Worm (Caenorhabditis elegans) whole organism, L1 larva: ENCODE results near the gene sqv-6.
A peak's percentile ranks its signal among the peaks of the same experiment; 100 is the strongest.

Experiments used
- C34B4.2 ChIP-seq: sonication (generic microtip); optimal IDR thresholded peaks from 2 replicates; lab custom pipeline; 2017; ENCODE audit warnings: mild to moderate bottlenecking, missing genetic modification characterization, missing compliant biosample characterization
- aha-1 ChIP-seq: fragments of 150-350 bp; optimal IDR thresholded peaks from 2 replicates; lab custom pipeline; 2014; ENCODE audit warnings: missing biosample characterization, missing genetic modification characterization
- alr-1 ChIP-seq: fragments of 200-800 bp; sonication (Bioruptor generic); optimal IDR thresholded peaks from 2 replicates; lab custom pipeline; 2018; ENCODE audit warnings: borderline replicate concordance, mild to moderate bottlenecking, missing genetic modification characterization, missing compliant biosample characterization
- ama-1 ChIP-seq: fragments of 150-350 bp; optimal IDR thresholded peaks from 2 replicates; lab custom pipeline; 2014
- ceh-63 ChIP-seq: fragments of 200-800 bp; sonication (Bioruptor generic); optimal IDR thresholded peaks from 2 replicates; lab custom pipeline; 2018; ENCODE audit warnings: mild to moderate bottlenecking, missing genetic modification characterization, missing compliant biosample characterization
- ceh-82 ChIP-seq, 3 experiments: fragments of 150-350 bp in 1 of 3; sonication (generic microtip) in 2 of 3; optimal IDR thresholded peaks; 2 replicates each; lab custom pipeline; 2014 to 2017; ENCODE audit warnings: missing biosample characterization in 3 of 3, missing genetic modification characterization in 3 of 3
- ceh-90 ChIP-seq: sonication (generic microtip); optimal IDR thresholded peaks from 2 replicates; lab custom pipeline; 2016; ENCODE audit warnings: missing genetic modification characterization, missing compliant biosample characterization
- ces-1 ChIP-seq: fragments of 150-350 bp; optimal IDR thresholded peaks from 2 replicates; lab custom pipeline; 2014; ENCODE audit warnings: missing biosample characterization, missing genetic modification reagents, missing genetic modification characterization
- dpl-1 ChIP-seq, 3 experiments: fragments of 150-350 bp in 2 of 3; sonication (generic microtip) in 1 of 3; optimal IDR thresholded peaks; 2 replicates each; lab custom pipeline; 2014 to 2017; ENCODE audit warnings: missing biosample characterization in 3 of 3, missing genetic modification characterization in 3 of 3, missing genetic modification reagents in 3 of 3
- dsc-1 ChIP-seq: sonication (generic microtip); optimal IDR thresholded peaks from 2 replicates; lab custom pipeline; 2016; ENCODE audit warnings: mild to moderate bottlenecking, missing genetic modification characterization, missing compliant biosample characterization
- efl-1 ChIP-seq, 4 experiments: fragments of 150-350 bp; optimal IDR thresholded peaks in 3 of 4; peaks in 1 of 4; 1 replicate in 1 of 4; 2 replicates in 3 of 4; lab custom pipeline; 2014; ENCODE audit warnings: missing biosample characterization in 2 of 4, missing genetic modification characterization in 2 of 4, missing genetic modification reagents in 2 of 4
- efl-3 ChIP-seq: fragments of 200-800 bp; sonication (Bioruptor generic); optimal IDR thresholded peaks from 2 replicates; lab custom pipeline; 2018; ENCODE audit warnings: mild to moderate bottlenecking, missing genetic modification characterization, missing compliant biosample characterization
- egl-13 ChIP-seq: sonication (generic microtip); optimal IDR thresholded peaks from 2 replicates; lab custom pipeline; 2016; ENCODE audit warnings: missing genotype, missing genetic modification reagents, missing genetic modification characterization, missing compliant biosample characterization
- egl-27 ChIP-seq, 2 experiments: fragments of 150-350 bp in 1 of 2; sonication (generic microtip); optimal IDR thresholded peaks; 3 replicates each; lab custom pipeline; 2017 to 2018; ENCODE audit warnings: missing biosample characterization in 2 of 2, missing genetic modification characterization in 2 of 2, missing genetic modification reagents in 2 of 2
- elt-2 ChIP-seq: sonication (generic microtip); optimal IDR thresholded peaks from 2 replicates; lab custom pipeline; 2016; ENCODE audit warnings: missing genetic modification characterization, mild to moderate bottlenecking, inconsistent platforms, missing compliant biosample characterization, missing genetic modification reagents
- elt-3 ChIP-seq, 6 experiments: fragments of 150-350 bp in 1 of 6; sonication (generic microtip); optimal IDR thresholded peaks; 2 replicates each; lab custom pipeline; 2017 to 2018; ENCODE audit warnings: missing biosample characterization in 6 of 6, missing genetic modification characterization in 6 of 6, inconsistent platforms in 1 of 6
- ets-5 ChIP-seq: fragments of 200-800 bp; sonication (Bioruptor generic); IDR thresholded peaks from 2 replicates; pipeline ENCODE4 v1.3.6; 2022; ENCODE audit warnings: missing genetic modification characterization, missing compliant biosample characterization
- fkh-4 ChIP-seq: sonication (generic microtip); optimal IDR thresholded peaks from 2 replicates; lab custom pipeline; 2016; ENCODE audit warnings: missing compliant biosample characterization, missing genetic modification characterization, borderline replicate concordance
- fkh-8 ChIP-seq: sonication (generic microtip); optimal IDR thresholded peaks from 2 replicates; lab custom pipeline; 2016; ENCODE audit warnings: mild to moderate bottlenecking, missing genetic modification characterization, missing compliant biosample characterization
- hlh-4 ChIP-seq: sonication (generic microtip); optimal IDR thresholded peaks from 2 replicates; lab custom pipeline; 2016; ENCODE audit warnings: mild to moderate bottlenecking, missing genetic modification characterization, missing compliant biosample characterization
- isw-1 ChIP-seq: fragments of 200-800 bp; sonication (Bioruptor generic); IDR thresholded peaks from 2 replicates; pipeline ENCODE4 v1.3.6; 2022; ENCODE audit warnings: missing genetic modification characterization, missing compliant biosample characterization
- lin-14 ChIP-seq: fragments of 200-800 bp; sonication (Bioruptor generic); optimal IDR thresholded peaks from 2 replicates; lab custom pipeline; 2018; ENCODE audit warnings: mild to moderate bottlenecking, missing genetic modification characterization, moderate library complexity, missing compliant biosample characterization
- lin-35 ChIP-seq, 2 experiments: fragments of 150-350 bp; optimal IDR thresholded peaks; 2 replicates each; lab custom pipeline; 2014; ENCODE audit warnings: missing biosample characterization in 2 of 2, missing genetic modification characterization in 2 of 2, missing genetic modification reagents in 2 of 2
- lir-3 ChIP-seq: sonication (generic microtip); optimal IDR thresholded peaks from 2 replicates; lab custom pipeline; 2016; ENCODE audit warnings: mild to moderate bottlenecking, missing genetic modification characterization, moderate library complexity, missing compliant biosample characterization; ENCODE audit not compliant: poor library complexity
- mab-9 ChIP-seq: fragments of 200-800 bp; sonication (Bioruptor generic); IDR thresholded peaks from 2 replicates; pipeline ENCODE4 v1.3.6; 2022; ENCODE audit warnings: missing genetic modification reagents, missing genetic modification characterization, missing compliant biosample characterization
- mdl-1 ChIP-seq, 2 experiments: fragments of 150-350 bp; optimal IDR thresholded peaks; 2 replicates each; lab custom pipeline; 2014 to 2017; ENCODE audit warnings: missing biosample characterization in 2 of 2, missing genetic modification characterization in 2 of 2, inconsistent platforms in 1 of 2
- mep-1 ChIP-seq: fragments of 150-350 bp; optimal IDR thresholded peaks from 2 replicates; lab custom pipeline; 2014; ENCODE audit warnings: missing biosample characterization, missing genetic modification characterization
- nhr-11 ChIP-seq: fragments of 150-350 bp; optimal IDR thresholded peaks from 2 replicates; lab custom pipeline; 2014; ENCODE audit warnings: missing biosample characterization, missing genetic modification characterization
- nhr-12 ChIP-seq: sonication (generic microtip); optimal IDR thresholded peaks from 2 replicates; lab custom pipeline; 2017; ENCODE audit warnings: missing biosample characterization, missing genetic modification characterization
- nhr-19 ChIP-seq: fragments of 200-800 bp; sonication (Bioruptor generic); conservative IDR thresholded peaks from 2 replicates; pipeline ENCODE4 v1.3.6; 2022; ENCODE audit warnings: missing genetic modification characterization, missing compliant biosample characterization
- nhr-20 ChIP-seq: sonication (generic microtip); optimal IDR thresholded peaks from 2 replicates; lab custom pipeline; 2016; ENCODE audit warnings: mild to moderate bottlenecking, missing genetic modification characterization, missing compliant biosample characterization
- nhr-28 ChIP-seq: fragments of 150-350 bp; optimal IDR thresholded peaks from 2 replicates; lab custom pipeline; 2014; ENCODE audit warnings: missing biosample characterization, missing genetic modification characterization
- nhr-76 ChIP-seq: sonication (generic microtip); optimal IDR thresholded peaks from 2 replicates; lab custom pipeline; 2017; ENCODE audit warnings: missing biosample characterization, missing genetic modification characterization
- nhr-77 ChIP-seq: fragments of 150-350 bp; optimal IDR thresholded peaks from 2 replicates; lab custom pipeline; 2014; ENCODE audit warnings: missing biosample characterization, missing genetic modification characterization
- nhr-90 ChIP-seq: sonication (generic microtip); optimal IDR thresholded peaks from 2 replicates; lab custom pipeline; 2016; ENCODE audit warnings: mild to moderate bottlenecking, missing genetic modification characterization, missing compliant biosample characterization; ENCODE audit not compliant: poor library complexity
- pqm-1 ChIP-seq: sonication (generic microtip); optimal IDR thresholded peaks from 3 replicates; lab custom pipeline; 2017; ENCODE audit warnings: missing biosample characterization, missing genetic modification characterization
- snu-23 ChIP-seq: sonication (generic microtip); optimal IDR thresholded peaks from 2 replicates; lab custom pipeline; 2016; ENCODE audit warnings: missing genetic modification characterization, missing compliant biosample characterization
- sox-4 ChIP-seq: sonication (generic microtip); optimal IDR thresholded peaks from 2 replicates; lab custom pipeline; 2016; ENCODE audit warnings: missing genetic modification characterization, missing compliant biosample characterization
- sptf-1 ChIP-seq: fragments of 150-350 bp; optimal IDR thresholded peaks from 2 replicates; lab custom pipeline; 2014; ENCODE audit warnings: missing biosample characterization, missing genetic modification characterization
- sup-37 ChIP-seq: fragments of 200-800 bp; sonication (Bioruptor generic); optimal IDR thresholded peaks from 2 replicates; lab custom pipeline; 2018; ENCODE audit warnings: mild to moderate bottlenecking, missing genetic modification characterization, missing compliant biosample characterization
- swsn-7 ChIP-seq: sonication (generic microtip); optimal IDR thresholded peaks from 2 replicates; lab custom pipeline; 2016; ENCODE audit warnings: missing genetic modification characterization, missing compliant biosample characterization
- unc-130 ChIP-seq: fragments of 150-350 bp; optimal IDR thresholded peaks from 2 replicates; lab custom pipeline; 2017; ENCODE audit warnings: missing biosample characterization, missing genetic modification characterization, inconsistent platforms
- unc-30 ChIP-seq: sonication (generic microtip); optimal IDR thresholded peaks from 2 replicates; lab custom pipeline; 2017; ENCODE audit warnings: missing biosample characterization, missing genetic modification characterization
- unc-62 ChIP-seq: fragments of 150-350 bp; optimal IDR thresholded peaks from 2 replicates; lab custom pipeline; 2014; ENCODE audit warnings: missing biosample characterization, missing genetic modification reagents, missing genetic modification characterization
- unc-86 ChIP-seq: sonication (generic microtip); optimal IDR thresholded peaks from 2 replicates; lab custom pipeline; 2016; ENCODE audit warnings: missing genetic modification characterization, missing compliant biosample characterization
- unc-98 ChIP-seq: fragments of 200-800 bp; sonication (Bioruptor generic); IDR thresholded peaks from 2 replicates; pipeline ENCODE4 v1.3.6; 2022; ENCODE audit warnings: missing genetic modification characterization, missing compliant biosample characterization
- xbp-1 ChIP-seq: sonication (generic microtip); optimal IDR thresholded peaks from 2 replicates; lab custom pipeline; 2016; ENCODE audit warnings: missing genetic modification characterization, missing compliant biosample characterization
- zip-4 ChIP-seq: fragments of 200-800 bp; sonication (Bioruptor generic); optimal IDR thresholded peaks from 2 replicates; lab custom pipeline; 2018; ENCODE audit warnings: mild to moderate bottlenecking, missing genetic modification characterization, moderate library complexity, missing compliant biosample characterization

sqv-6 gene

ce11 chrV:977853-978252 lies 13.3 kb upstream of the sqv-6 start:
- TF ChIP-seq unc-86 (tag; lab: Kevin White, UChicago) (no peak), sptf-1 (tag; lab: Kevin White, UChicago) (no peak), sup-37 (GFP tag; lab: Kevin White, UChicago) (no peak), C34B4.2 (tag; lab: Kevin White, UChicago) (no peak), nhr-77 (no peak), lin-14 (peak; percentile 52), elt-3 (tag; optimal IDR thresholded peaks at IDR 0.05; lab: Kevin White, UChicago) (no peak), dsc-1 (no peak), fkh-8 (tag; lab: Kevin White, UChicago) (no peak)

- peak; percentile 32 for TF ChIP-seq fkh-4 (tag; lab: Kevin White, UChicago)
- peak; percentile 61 for TF ChIP-seq dsc-1
- no peak for TF ChIP-seq nhr-19 (GFP tag; lab: Robert Waterston, UW)
These were observed 12.0 kb upstream of the sqv-6 start for ce11 chrV:976498-977063.

ce11 chrV:975184-975583 lies 10.6 kb upstream of the sqv-6 start:
- TF ChIP-seq efl-1 (optimal IDR thresholded peaks at IDR 0.05; lab: Kevin White, UChicago), result peak; percentile 55 to 61
- TF ChIP-seq efl-1 (GFP tag; optimal IDR thresholded peaks at IDR 0.05 in 1 of 2; lab: Kevin White, UChicago), result peak; percentile 9 to 92
- peak in 1 of 2 experiments; percentile 61 for TF ChIP-seq lin-35 (GFP tag; optimal IDR thresholded peaks at IDR 0.05; lab: Kevin White, UChicago)
- TF ChIP-seq hlh-4, result no peak
- no peak for TF ChIP-seq unc-62 (GFP tag; lab: Kevin White, UChicago)
- TF ChIP-seq lir-3 (tag; lab: Kevin White, UChicago), result no peak
- no peak for TF ChIP-seq ceh-63 (GFP tag; lab: Kevin White, UChicago)
- TF ChIP-seq C34B4.2 (tag; lab: Kevin White, UChicago), result no peak
- TF ChIP-seq nhr-28 (tag; lab: Kevin White, UChicago), result no peak
- no peak for TF ChIP-seq unc-30 (tag; lab: Kevin White, UChicago)
- TF ChIP-seq ceh-82 (tag; optimal IDR thresholded peaks at IDR 0.05; lab: Kevin White, UChicago), result peak in 2 of 3 experiments; percentile 34 to 66
- TF ChIP-seq ceh-90 (tag; lab: Kevin White, UChicago), result no peak
- TF ChIP-seq egl-27 (tag; optimal IDR thresholded peaks at IDR 0.05; lab: Kevin White, UChicago), result no peak
- TF ChIP-seq mab-9 (GFP tag; lab: Robert Waterston, UW), result no peak
- TF ChIP-seq swsn-7 (tag; lab: Kevin White, UChicago), result peak; percentile 72
- peak; percentile 72 for TF ChIP-seq snu-23
- TF ChIP-seq nhr-11 (tag; lab: Kevin White, UChicago), result no peak
- TF ChIP-seq isw-1, result peak; percentile 11; the same call in 1 of the 2 replicates
- TF ChIP-seq unc-130, result no peak
- no peak for TF ChIP-seq nhr-12 (tag; lab: Kevin White, UChicago)
- no peak for TF ChIP-seq nhr-76 (tag; lab: Kevin White, UChicago)
- no peak for TF ChIP-seq zip-4 (GFP tag; lab: Kevin White, UChicago)
- TF ChIP-seq alr-1, result no peak
- no peak for TF ChIP-seq nhr-90
- no peak for TF ChIP-seq pqm-1 (tag; lab: Kevin White, UChicago)
- peak; percentile 78 for TF ChIP-seq mep-1
- peak in 1 of 2 experiments; percentile 16 for TF ChIP-seq mdl-1 (tag; optimal IDR thresholded peaks at IDR 0.05; lab: Kevin White, UChicago)
- TF ChIP-seq dpl-1 (GFP tag; optimal IDR thresholded peaks at IDR 0.05; lab: Kevin White, UChicago), result no peak
- TF ChIP-seq nhr-77, result no peak
- TF ChIP-seq aha-1 (tag; lab: Kevin White, UChicago), result no peak
- peak in 1 of 6 experiments; percentile 10 for TF ChIP-seq elt-3 (tag; optimal IDR thresholded peaks at IDR 0.05; lab: Kevin White, UChicago)
- peak; percentile 29 for TF ChIP-seq xbp-1 (tag; lab: Kevin White, UChicago)
- no peak for TF ChIP-seq unc-98 (GFP tag; lab: Robert Waterston, UW)
- peak; percentile 61 for TF ChIP-seq egl-13 (tag; lab: Kevin White, UChicago)
- TF ChIP-seq ets-5 (GFP tag; lab: Robert Waterston, UW), result no peak
- no peak for TF ChIP-seq nhr-20 (tag; lab: Kevin White, UChicago)
- TF ChIP-seq elt-2 (tag; lab: Kevin White, UChicago), result no peak
- TF ChIP-seq ama-1, result no peak
- TF ChIP-seq sox-4 (tag; lab: Kevin White, UChicago), result no peak
- TF ChIP-seq ces-1 (GFP tag; lab: Kevin White, UChicago), result no peak
- TF ChIP-seq efl-3 (GFP tag; lab: Kevin White, UChicago), result no peak
